Worm (Caenorhabditis elegans): ENCODE measurements around the gene M03C11.3.

The M03C11.3 gene

DNA sequence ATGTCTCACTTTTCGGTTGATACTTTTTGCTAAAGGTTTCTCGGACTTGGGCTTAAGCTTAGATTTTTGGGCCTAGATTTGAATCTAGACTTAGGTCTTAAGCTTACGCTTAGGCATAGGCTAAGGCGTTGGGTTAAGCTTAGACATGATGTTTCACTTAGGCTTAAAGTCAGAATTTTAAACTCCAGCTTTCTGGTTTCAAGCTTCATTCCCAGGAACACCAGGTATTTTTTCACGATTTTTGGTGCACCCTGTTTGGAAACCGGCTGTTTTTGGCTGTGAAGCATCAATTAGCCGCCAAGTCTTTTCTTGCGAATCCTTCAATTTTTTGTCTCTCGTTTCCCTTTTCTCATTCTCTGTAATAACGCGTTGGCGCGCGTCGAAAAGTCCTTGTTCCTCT, 31.0 kb upstream of the M03C11.3 start:
- TF ChIP-seq crh-2 (tag; optimal IDR thresholded peaks at IDR 0.05) (no peak), ceh-82 (tag; optimal IDR thresholded peaks at IDR 0.05) (no peak), sem-4 (tag; optimal IDR thresholded peaks at IDR 0.05) (no peak), C34F6.9 (tag; optimal IDR thresholded peaks at IDR 0.05) (no peak), egl-27 (tag; optimal IDR thresholded peaks at IDR 0.05) (no peak), sma-9 (GFP tag; optimal IDR thresholded peaks at IDR 0.05) (no peak), sma-9 (tag; optimal IDR thresholded peaks at IDR 0.05) (no peak), lin-13 (GFP tag; optimal IDR thresholded peaks at IDR 0.05) (no peak), nhr-237 (tag; optimal IDR thresholded peaks at IDR 0.05) (no peak), lsy-2 (tag; optimal IDR thresholded peaks at IDR 0.05) (no peak), nhr-11 (tag; optimal IDR thresholded peaks at IDR 0.05) (no peak), aly-2 (tag; optimal IDR thresholded peaks at IDR 0.05) (no peak)

- TF ChIP-seq nhr-10 (tag; optimal IDR thresholded peaks at IDR 0.05) (no peak), nhr-77 (tag; optimal IDR thresholded peaks at IDR 0.05) (no peak), ceh-16 (tag; optimal IDR thresholded peaks at IDR 0.05) (no peak), nhr-237 (tag; optimal IDR thresholded peaks at IDR 0.05) (no peak), fos-1 (tag; optimal IDR thresholded peaks at IDR 0.05) (peak; percentile 85), nhr-21 (tag; optimal IDR thresholded peaks at IDR 0.05) (no peak), mbf-1 (tag; optimal IDR thresholded peaks at IDR 0.05) (no peak), mdl-1 (tag; optimal IDR thresholded peaks at IDR 0.05) (no peak), crh-2 (tag; optimal IDR thresholded peaks at IDR 0.05) (peak; percentile 19), C34F6.9 (tag; optimal IDR thresholded peaks at IDR 0.05) (no peak), lin-39 (tag; optimal IDR thresholded peaks at IDR 0.05) (no peak)
Observed at ce11 chrIII:10376041-10376440, 28.8 kb upstream of the M03C11.3 start.

DNA sequence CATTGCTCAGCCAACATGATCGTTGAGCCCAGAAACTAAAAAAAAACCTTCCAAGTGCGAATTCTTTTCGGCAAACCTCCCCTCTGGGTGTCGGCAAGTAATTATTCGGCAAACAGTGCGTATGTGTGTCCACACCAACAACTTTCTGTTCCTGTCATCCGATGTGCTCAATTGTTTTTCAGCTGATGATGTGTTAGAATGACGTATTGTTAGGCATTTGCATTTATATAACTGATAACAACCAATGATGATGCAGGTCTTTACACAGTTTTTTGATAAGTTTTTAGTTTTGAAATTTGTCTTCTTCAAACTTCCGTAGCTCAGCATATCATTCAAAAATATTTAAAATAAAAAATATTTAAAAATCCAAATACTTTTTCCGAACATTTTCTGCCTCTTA, 26.0 kb upstream of the M03C11.3 start:
- TF ChIP-seq ZK546.5 (tag; optimal IDR thresholded peaks at IDR 0.05) (no peak), fos-1 (tag; optimal IDR thresholded peaks at IDR 0.05) (peak; percentile 72), sma-9 (GFP tag; optimal IDR thresholded peaks at IDR 0.05) (peak; percentile 1), sma-9 (tag; optimal IDR thresholded peaks at IDR 0.05) (no peak)

- TF ChIP-seq crh-2 (tag; optimal IDR thresholded peaks at IDR 0.05) (peak; percentile 82), ztf-11 (tag; optimal IDR thresholded peaks at IDR 0.05) (no peak), sem-4 (tag; optimal IDR thresholded peaks at IDR 0.05) (no peak), C34F6.9 (tag; optimal IDR thresholded peaks at IDR 0.05) (peak; percentile 33), nhr-129 (tag; optimal IDR thresholded peaks at IDR 0.05) (no peak), lsy-2 (tag; optimal IDR thresholded peaks at IDR 0.05) (peak in 1 of 2 experiments; percentile 23), ztf-1 (GFP tag; conservative IDR thresholded peaks at IDR 0.05) (no peak), Y55F3AM.14 (GFP tag; optimal IDR thresholded peaks at IDR 0.05) (no peak), F13H6.1 (tag; optimal IDR thresholded peaks at IDR 0.05) (peak; percentile 16), fos-1 (tag; optimal IDR thresholded peaks at IDR 0.05) (no peak)
Observed at ce11 chrIII:10379632-10380031, 25.2 kb upstream of the M03C11.3 start.

ce11 chrIII:10380640-10381039, 24.2 kb upstream of the M03C11.3 start:
- no peak for TF ChIP-seq peb-1 (tag; optimal IDR thresholded peaks at IDR 0.05)
- no peak for TF ChIP-seq gmeb-1 (tag; optimal IDR thresholded peaks at IDR 0.05)
- TF ChIP-seq egl-27 (tag; optimal IDR thresholded peaks at IDR 0.05): no peak
- no peak for TF ChIP-seq zag-1 (tag; optimal IDR thresholded peaks at IDR 0.05)
- no peak for TF ChIP-seq lin-39 (tag; optimal IDR thresholded peaks at IDR 0.05)
- TF ChIP-seq mbf-1 (tag; optimal IDR thresholded peaks at IDR 0.05): no peak
- no peak for TF ChIP-seq lin-11 (tag; optimal IDR thresholded peaks at IDR 0.05)
- no peak for TF ChIP-seq sem-4 (tag; optimal IDR thresholded peaks at IDR 0.05)
- TF ChIP-seq ama-1 (optimal IDR thresholded peaks at IDR 0.05): no peak
- peak; percentile 55 for TF ChIP-seq unc-55 (GFP tag; optimal IDR thresholded peaks at IDR 0.05)
- TF ChIP-seq sma-9 (GFP tag; optimal IDR thresholded peaks at IDR 0.05): peak; percentile 12
- TF ChIP-seq sma-9 (tag; optimal IDR thresholded peaks at IDR 0.05): no peak
- TF ChIP-seq alr-1 (tag; optimal IDR thresholded peaks at IDR 0.05): no peak
- TF ChIP-seq sma-3 (GFP tag; optimal IDR thresholded peaks at IDR 0.05): no peak
- no peak for TF ChIP-seq elt-3 (tag; optimal IDR thresholded peaks at IDR 0.05)
- no peak for TF ChIP-seq elt-1 (tag; optimal IDR thresholded peaks at IDR 0.05)
- no peak for TF ChIP-seq nhr-12 (tag; optimal IDR thresholded peaks at IDR 0.05)
- no peak for TF ChIP-seq lin-13 (GFP tag; optimal IDR thresholded peaks at IDR 0.05)
- no peak for TF ChIP-seq ceh-16 (tag; optimal IDR thresholded peaks at IDR 0.05)
- TF ChIP-seq mab-5 (tag; optimal IDR thresholded peaks at IDR 0.05): no peak
- peak in 1 of 2 experiments; percentile 18 for TF ChIP-seq lsy-2 (tag; optimal IDR thresholded peaks at IDR 0.05)
- TF ChIP-seq blmp-1 (tag; optimal IDR thresholded peaks at IDR 0.05; ENCODE audit: insufficient read depth): no peak
- no peak for TF ChIP-seq snpc-4 (tag; optimal IDR thresholded peaks at IDR 0.05)
- peak; percentile 0 for TF ChIP-seq crh-2 (tag; optimal IDR thresholded peaks at IDR 0.05)
- TF ChIP-seq F13H6.1 (tag; optimal IDR thresholded peaks at IDR 0.05): no peak
- no peak for TF ChIP-seq ztf-1 (GFP tag; conservative IDR thresholded peaks at IDR 0.05)
- TF ChIP-seq ztf-4 (tag; optimal IDR thresholded peaks at IDR 0.05): no peak
- TF ChIP-seq nhr-237 (tag; optimal IDR thresholded peaks at IDR 0.05): no peak
- TF ChIP-seq nhr-129 (tag; optimal IDR thresholded peaks at IDR 0.05): peak; percentile 6
- TF ChIP-seq R02D3.7 (tag; optimal IDR thresholded peaks at IDR 0.05): no peak
- no peak for TF ChIP-seq unc-39 (tag; optimal IDR thresholded peaks at IDR 0.05)
- TF ChIP-seq mdl-1 (tag; optimal IDR thresholded peaks at IDR 0.05): no peak
- no peak for TF ChIP-seq dmd-4 (tag; optimal IDR thresholded peaks at IDR 0.05)
- no peak for TF ChIP-seq Y55F3AM.14 (GFP tag; optimal IDR thresholded peaks at IDR 0.05)
- no peak for TF ChIP-seq nhr-21 (tag; optimal IDR thresholded peaks at IDR 0.05)
